Worm (Caenorhabditis elegans) whole organism, L1 larva: ENCODE measurements around the gene Y38H8A.2.
"Not testable (repeated sequence)": the region's sequence is repeated elsewhere in the genome, so short reads cannot be mapped to it uniquely, and the experiment has no call there.

Experiments
- aly-2 ChIP-seq: fragments of 150-350 bp; optimal IDR thresholded peaks from 2 replicates; lab custom pipeline; 2014; ENCODE audit warnings: missing biosample characterization, missing genetic modification characterization
- ceh-82 ChIP-seq, 3 experiments: fragments of 150-350 bp in 1 of 3; sonication (generic microtip) in 2 of 3; optimal IDR thresholded peaks; 2 replicates each; lab custom pipeline; 2014 to 2017; ENCODE audit warnings: missing biosample characterization in 3 of 3, missing genetic modification characterization in 3 of 3
- elt-3 ChIP-seq, 6 experiments: fragments of 150-350 bp in 1 of 6; sonication (generic microtip); optimal IDR thresholded peaks; 2 replicates each; lab custom pipeline; 2017 to 2018; ENCODE audit warnings: missing biosample characterization in 6 of 6, missing genetic modification characterization in 6 of 6, inconsistent platforms in 1 of 6
- lin-15B ChIP-seq: fragments of 150-350 bp; sonication (generic microtip); optimal IDR thresholded peaks from 3 replicates; lab custom pipeline; 2014; ENCODE audit warnings: missing biosample characterization, missing genetic modification characterization
- lin-39 ChIP-seq: fragments of 150-350 bp; optimal IDR thresholded peaks from 2 replicates; lab custom pipeline; 2014; ENCODE audit warnings: missing biosample characterization, missing genetic modification reagents, missing genetic modification characterization
- nhr-11 ChIP-seq: fragments of 150-350 bp; optimal IDR thresholded peaks from 2 replicates; lab custom pipeline; 2014; ENCODE audit warnings: missing biosample characterization, missing genetic modification characterization
- nhr-47 ChIP-seq: sonication (generic microtip); optimal IDR thresholded peaks from 2 replicates; lab custom pipeline; 2016; ENCODE audit warnings: mild to moderate bottlenecking, missing genetic modification characterization, moderate library complexity, missing compliant biosample characterization
- snpc-4 ChIP-seq: fragments of 150-350 bp; optimal IDR thresholded peaks from 2 replicates; lab custom pipeline; 2014; ENCODE audit warnings: missing biosample characterization, missing genetic modification characterization
- unc-62 ChIP-seq: fragments of 150-350 bp; optimal IDR thresholded peaks from 2 replicates; lab custom pipeline; 2014; ENCODE audit warnings: missing biosample characterization, missing genetic modification reagents, missing genetic modification characterization
- zip-4 ChIP-seq: fragments of 200-800 bp; sonication (Bioruptor generic); optimal IDR thresholded peaks from 2 replicates; lab custom pipeline; 2018; ENCODE audit warnings: mild to moderate bottlenecking, missing genetic modification characterization, moderate library complexity, missing compliant biosample characterization
- ztf-4 ChIP-seq: fragments of 150-350 bp; optimal IDR thresholded peaks from 2 replicates; lab custom pipeline; 2014; ENCODE audit warnings: missing biosample characterization, missing genetic modification characterization

- not testable (repeated sequence) for TF ChIP-seq snpc-4 (tag; lab: Kevin White, UChicago); lin-39 (tag; lab: Kevin White, UChicago); nhr-47 (tag; lab: Kevin White, UChicago); ceh-82 (tag; optimal IDR thresholded peaks at IDR 0.05; lab: Kevin White, UChicago); aly-2; elt-3 (tag; optimal IDR thresholded peaks at IDR 0.05; lab: Kevin White, UChicago); zip-4 (GFP tag; lab: Kevin White, UChicago); ztf-4 (tag; lab: Kevin White, UChicago); nhr-11 (tag; lab: Kevin White, UChicago); unc-62 (GFP tag; lab: Kevin White, UChicago); lin-15B
Observed at ce11 chrIV:13443543-13443942, 30.7 kb upstream of the Y38H8A.2 start.
